Worm (Caenorhabditis elegans) whole organism, L3 larva: ENCODE measurements around the gene C33H5.2.

Experiments
- R02D3.7 ChIP-seq: fragments of 150-350 bp; optimal IDR thresholded peaks from 2 replicates; lab custom pipeline; 2014; ENCODE audit warnings: missing biosample characterization, missing genetic modification characterization
- aly-2 ChIP-seq: fragments of 150-350 bp; optimal IDR thresholded peaks from 2 replicates; lab custom pipeline; 2014; ENCODE audit warnings: missing biosample characterization, missing genetic modification characterization
- ama-1 ChIP-seq: fragments of 150-350 bp; optimal IDR thresholded peaks from 2 replicates; lab custom pipeline; 2018
- ceh-16 ChIP-seq: sonication (generic microtip); optimal IDR thresholded peaks from 2 replicates; lab custom pipeline; 2017; ENCODE audit warnings: missing biosample characterization, missing genetic modification characterization
- ceh-28 ChIP-seq: fragments of 150-350 bp; optimal IDR thresholded peaks from 2 replicates; lab custom pipeline; 2014; ENCODE audit warnings: missing biosample characterization, missing genetic modification reagents, missing genetic modification characterization
- ceh-82 ChIP-seq: fragments of 150-350 bp; optimal IDR thresholded peaks from 2 replicates; lab custom pipeline; 2014; ENCODE audit warnings: missing biosample characterization, missing genetic modification characterization
- ceh-9 ChIP-seq: sonication (generic microtip); optimal IDR thresholded peaks from 2 replicates; lab custom pipeline; 2018; ENCODE audit warnings: missing biosample characterization, missing genetic modification characterization
- daf-12 ChIP-seq: fragments of 150-350 bp; optimal IDR thresholded peaks from 2 replicates; lab custom pipeline; 2014; ENCODE audit warnings: missing biosample characterization, missing genetic modification reagents, missing genetic modification characterization
- egl-27 ChIP-seq: sonication (generic microtip); optimal IDR thresholded peaks from 4 replicates; lab custom pipeline; 2017; ENCODE audit warnings: missing biosample characterization, missing genetic modification reagents, missing genetic modification characterization
- egl-5 ChIP-seq: fragments of 150-350 bp; optimal IDR thresholded peaks from 2 replicates; lab custom pipeline; 2017; ENCODE audit warnings: missing biosample characterization, missing genetic modification reagents, missing genetic modification characterization, inconsistent platforms
- elt-1 ChIP-seq: fragments of 150-350 bp; optimal IDR thresholded peaks from 2 replicates; lab custom pipeline; 2014; ENCODE audit warnings: missing biosample characterization, missing genetic modification characterization
- elt-3 ChIP-seq, 3 experiments: fragments of 150-350 bp in 1 of 3; sonication (generic microtip) in 2 of 3; optimal IDR thresholded peaks; 2 replicates in 2 of 3; 4 replicates in 1 of 3; lab custom pipeline; 2014 to 2017; ENCODE audit warnings: missing biosample characterization in 3 of 3, missing genetic modification characterization in 3 of 3
- eor-1 ChIP-seq, 2 experiments: fragments of 150-350 bp; optimal IDR thresholded peaks; 2 replicates each; lab custom pipeline; 2014 to 2018; ENCODE audit warnings: missing biosample characterization in 2 of 2, missing genetic modification characterization in 2 of 2
- fos-1 ChIP-seq: fragments of 150-350 bp; optimal IDR thresholded peaks from 2 replicates; lab custom pipeline; 2014; ENCODE audit warnings: missing biosample characterization, missing genetic modification characterization
- hmg-11 ChIP-seq: sonication (generic microtip); optimal IDR thresholded peaks from 2 replicates; lab custom pipeline; 2016; ENCODE audit warnings: missing genetic modification characterization, missing compliant biosample characterization
- jun-1 ChIP-seq: fragments of 150-350 bp; optimal IDR thresholded peaks from 2 replicates; lab custom pipeline; 2014; ENCODE audit warnings: missing biosample characterization, missing genetic modification reagents, missing genetic modification characterization
- lin-15B ChIP-seq: fragments of 150-350 bp; optimal IDR thresholded peaks from 2 replicates; lab custom pipeline; 2014; ENCODE audit warnings: missing biosample characterization, missing genetic modification characterization
- lin-39 ChIP-seq: fragments of 150-350 bp; optimal IDR thresholded peaks from 2 replicates; lab custom pipeline; 2018; ENCODE audit warnings: missing biosample characterization, missing genetic modification reagents, missing genetic modification characterization
- mdl-1 ChIP-seq: fragments of 150-350 bp; optimal IDR thresholded peaks from 2 replicates; lab custom pipeline; 2014; ENCODE audit warnings: missing biosample characterization, missing genetic modification characterization
- mml-1 ChIP-seq: fragments of 150-350 bp; sonication (generic microtip); optimal IDR thresholded peaks from 3 replicates; lab custom pipeline; 2014; ENCODE audit warnings: missing biosample characterization, missing genetic modification characterization
- nfya-1 ChIP-seq: sonication (generic microtip); optimal IDR thresholded peaks from 2 replicates; lab custom pipeline; 2017; ENCODE audit warnings: missing genetic modification characterization, mild to moderate bottlenecking, missing compliant biosample characterization, antibody characterized with exemption, moderate library complexity; ENCODE audit not compliant: insufficient read depth
- nhr-12 ChIP-seq: fragments of 150-350 bp; optimal IDR thresholded peaks from 2 replicates; lab custom pipeline; 2014; ENCODE audit warnings: missing biosample characterization, missing genetic modification characterization
- nhr-23 ChIP-seq: fragments of 150-350 bp; optimal IDR thresholded peaks from 2 replicates; lab custom pipeline; 2014; ENCODE audit warnings: missing biosample characterization, missing genetic modification reagents, missing genetic modification characterization
- nhr-237 ChIP-seq: fragments of 150-350 bp; optimal IDR thresholded peaks from 2 replicates; lab custom pipeline; 2014; ENCODE audit warnings: missing biosample characterization, missing genetic modification characterization
- nhr-28 ChIP-seq: fragments of 150-350 bp; optimal IDR thresholded peaks from 2 replicates; lab custom pipeline; 2014; ENCODE audit warnings: missing biosample characterization, missing genetic modification characterization
- nhr-43 ChIP-seq: sonication (generic microtip); optimal IDR thresholded peaks from 2 replicates; lab custom pipeline; 2016; ENCODE audit warnings: mild to moderate bottlenecking, missing genetic modification characterization, missing compliant biosample characterization; ENCODE audit not compliant: poor library complexity, severe bottlenecking
- nhr-67 ChIP-seq: fragments of 150-350 bp; optimal IDR thresholded peaks from 2 replicates; lab custom pipeline; 2014; ENCODE audit warnings: missing biosample characterization, missing genetic modification characterization
- nhr-76 ChIP-seq: fragments of 150-350 bp; sonication (generic microtip); optimal IDR thresholded peaks from 5 replicates; lab custom pipeline; 2014; ENCODE audit warnings: missing biosample characterization, missing genetic modification characterization
- nhr-77 ChIP-seq: fragments of 150-350 bp; optimal IDR thresholded peaks from 2 replicates; lab custom pipeline; 2014; ENCODE audit warnings: missing biosample characterization, missing genetic modification characterization
- pha-4 ChIP-seq: fragments of 150-350 bp; optimal IDR thresholded peaks from 2 replicates; lab custom pipeline; 2014; ENCODE audit warnings: missing biosample characterization, missing genetic modification reagents, missing genetic modification characterization
- pqm-1 ChIP-seq: fragments of 150-350 bp; optimal IDR thresholded peaks from 2 replicates; lab custom pipeline; 2017; ENCODE audit warnings: missing biosample characterization, missing genetic modification characterization, inconsistent platforms
- sea-2 ChIP-seq: fragments of 150-350 bp; sonication (generic microtip); optimal IDR thresholded peaks from 4 replicates; lab custom pipeline; 2014; ENCODE audit warnings: missing biosample characterization, missing genetic modification reagents, missing genetic modification characterization
- skn-1 ChIP-seq: fragments of 150-350 bp; optimal IDR thresholded peaks from 2 replicates; lab custom pipeline; 2014; ENCODE audit warnings: missing biosample characterization, missing genetic modification characterization
- snpc-4 ChIP-seq: fragments of 150-350 bp; optimal IDR thresholded peaks from 2 replicates; lab custom pipeline; 2014; ENCODE audit warnings: missing biosample characterization, missing genetic modification characterization
- tbx-2 ChIP-seq: sonication (generic microtip); optimal IDR thresholded peaks from 2 replicates; lab custom pipeline; 2016; ENCODE audit warnings: mild to moderate bottlenecking, missing genetic modification characterization, missing compliant biosample characterization
- unc-39 ChIP-seq: sonication (generic microtip); optimal IDR thresholded peaks from 4 replicates; lab custom pipeline; 2017; ENCODE audit warnings: missing biosample characterization, missing genetic modification characterization
- unc-62 ChIP-seq: fragments of 150-350 bp; sonication (generic microtip); optimal IDR thresholded peaks from 4 replicates; lab custom pipeline; 2014; ENCODE audit warnings: missing biosample characterization, missing genetic modification reagents, missing genetic modification characterization
- zag-1 ChIP-seq: fragments of 150-350 bp; optimal IDR thresholded peaks from 2 replicates; lab custom pipeline; 2014; ENCODE audit warnings: missing biosample characterization, missing genetic modification characterization
- ztf-11 ChIP-seq: fragments of 150-350 bp; optimal IDR thresholded peaks from 2 replicates; lab custom pipeline; 2014; ENCODE audit warnings: missing biosample characterization, missing genetic modification characterization
- ztf-4 ChIP-seq: fragments of 150-350 bp; optimal IDR thresholded peaks from 2 replicates; lab custom pipeline; 2014; ENCODE audit warnings: missing biosample characterization, missing genetic modification characterization

The C33H5.2 gene

DNA sequence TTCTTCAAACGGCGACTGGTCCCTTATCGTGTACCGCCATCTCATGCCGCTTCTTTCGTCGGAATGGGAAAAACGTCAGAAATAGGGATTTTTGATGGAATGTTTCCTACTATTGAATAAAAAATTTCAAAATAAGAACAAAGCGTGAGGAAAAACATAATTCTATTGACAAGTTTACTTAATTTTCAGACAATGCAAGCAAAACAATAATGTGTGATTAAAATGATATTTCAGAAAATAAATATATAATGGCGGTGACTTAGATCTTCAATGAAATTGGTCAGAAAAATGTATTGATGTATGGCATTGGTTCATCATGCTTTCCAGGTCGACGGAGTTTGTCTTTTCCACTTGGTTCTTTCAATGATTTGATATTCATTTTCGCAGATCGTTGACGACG is 10.1 kb upstream of the C33H5.2 start, which contains the start of gene ntp-1:
TSS of gene ntp-1 (minus strand) at position 101 of the 400 bp plus-strand sequence.
- TF ChIP-seq fos-1 (tag; lab: Kevin White, UChicago) (no peak), daf-12 (tag; lab: Kevin White, UChicago) (no peak), nhr-76 (no peak), elt-3 (tag; optimal IDR thresholded peaks at IDR 0.05; lab: Kevin White, UChicago) (no peak), sea-2 (GFP tag; lab: Kevin White, UChicago) (no peak), tbx-2 (no peak), eor-1 (tag; optimal IDR thresholded peaks at IDR 0.05; lab: Kevin White, UChicago) (no peak), nhr-77 (no peak), aly-2 (tag; lab: Kevin White, UChicago) (no peak), snpc-4 (no peak), lin-15B (tag; lab: Kevin White, UChicago) (no peak), pha-4 (tag; lab: Kevin White, UChicago) (no peak), ceh-28 (tag; lab: Kevin White, UChicago) (no peak), hmg-11 (tag; lab: Kevin White, UChicago) (no peak), R02D3.7 (tag; lab: Kevin White, UChicago) (no peak), pqm-1 (no peak), lin-39 (tag; lab: Kevin White, UChicago) (no peak), nfya-1 (no peak), egl-27 (no peak)

DNA sequence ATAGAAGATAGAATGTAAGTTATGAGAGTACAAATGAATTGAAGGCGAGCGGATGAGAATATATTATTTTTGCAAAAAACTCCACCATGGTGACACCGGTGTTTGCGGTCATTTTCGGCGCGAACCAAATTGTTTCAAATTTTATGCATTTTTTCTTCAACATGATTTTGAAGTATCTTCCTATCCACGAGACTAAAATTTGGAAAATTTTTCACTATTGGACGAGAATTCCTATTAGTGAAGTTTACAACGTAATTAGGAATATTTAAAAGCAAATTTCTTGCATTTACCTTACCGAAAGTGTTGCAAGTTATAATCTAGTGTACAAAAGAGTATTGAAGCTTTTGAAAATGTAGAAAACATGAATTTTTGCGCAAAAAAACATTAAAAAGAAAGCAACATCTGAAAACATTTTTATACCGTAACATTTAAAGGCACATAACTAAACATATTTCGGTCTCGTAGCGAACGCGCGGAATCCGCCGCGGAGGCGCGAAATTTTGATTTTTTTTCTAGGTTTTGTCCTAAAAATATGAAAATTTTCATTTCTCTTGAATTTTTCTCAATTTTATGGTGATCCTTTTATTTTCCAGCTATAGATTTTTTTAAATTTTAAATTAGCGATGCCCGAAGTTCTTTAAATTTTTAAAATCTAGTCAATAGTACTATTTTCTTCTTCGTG is 8.3 kb upstream of the C33H5.2 start, which contains the start of gene sgo-1:
TSS of gene sgo-1 (minus strand) at position 51 of the 682 bp plus-strand sequence.
- TF ChIP-seq ceh-9 (tag; lab: Kevin White, UChicago) = no peak
- TF ChIP-seq ztf-4 (tag; lab: Kevin White, UChicago) = no peak
- TF ChIP-seq egl-5 (tag; lab: Kevin White, UChicago) = no peak
- TF ChIP-seq fos-1 (tag; lab: Kevin White, UChicago) = no peak
- TF ChIP-seq zag-1 (tag; lab: Kevin White, UChicago) = no peak
- no peak for TF ChIP-seq ceh-16 (tag; lab: Kevin White, UChicago)
- no peak for TF ChIP-seq egl-27
- no peak for TF ChIP-seq nhr-43
- no peak for TF ChIP-seq ztf-11 (tag; lab: Kevin White, UChicago)

DNA sequence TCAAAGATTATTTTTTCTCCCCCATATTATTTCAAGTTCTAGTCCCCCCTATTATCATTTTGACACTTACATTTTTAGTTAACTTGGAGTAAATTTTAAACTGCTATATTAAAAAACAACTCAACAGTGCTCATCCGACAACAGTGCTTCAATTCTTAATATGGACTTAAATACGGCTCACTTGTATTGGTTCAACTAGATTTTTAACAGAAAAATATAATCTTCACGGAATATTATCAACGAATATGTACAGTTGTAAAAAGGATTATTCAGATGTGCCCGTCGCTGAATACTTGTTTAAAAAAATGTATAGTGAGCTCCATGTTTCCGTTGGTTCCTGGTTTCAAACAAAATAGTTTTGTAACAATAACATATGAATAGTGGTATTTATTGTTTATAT is 4.5 kb upstream of the C33H5.2 start:
- TF ChIP-seq tbx-2 (no peak), ztf-11 (tag; lab: Kevin White, UChicago) (no peak), jun-1 (tag; lab: Kevin White, UChicago) (no peak), ceh-9 (tag; lab: Kevin White, UChicago) (no peak), nhr-28 (tag; lab: Kevin White, UChicago) (no peak), nhr-77 (no peak), nhr-76 (no peak), ceh-82 (tag; lab: Kevin White, UChicago) (no peak), unc-39 (tag; lab: Kevin White, UChicago) (no peak), ama-1 (no peak), lin-39 (tag; lab: Kevin White, UChicago) (no peak), elt-1 (tag; lab: Kevin White, UChicago) (no peak), nhr-67 (no peak), unc-62 (GFP tag; lab: Kevin White, UChicago) (no peak), mml-1 (tag; lab: Kevin White, UChicago) (no peak)

DNA sequence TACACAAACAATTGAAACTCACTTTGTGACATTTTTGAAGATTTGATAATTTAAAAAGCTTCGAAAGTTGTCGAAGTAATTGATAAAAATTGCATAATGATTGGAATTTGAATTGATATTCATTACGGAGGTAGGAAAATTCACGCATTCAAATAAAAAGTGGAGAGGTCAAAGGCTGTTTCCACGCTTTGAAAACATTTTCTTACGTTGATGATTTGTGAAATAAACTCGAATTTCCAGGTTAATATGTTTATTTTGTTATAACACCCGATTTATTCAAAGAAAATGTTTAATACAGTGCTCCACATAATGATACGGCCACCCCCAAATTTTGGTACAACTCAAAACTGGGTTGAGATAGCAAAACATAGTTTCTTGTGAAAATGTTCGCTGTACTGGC is 1.6 kb upstream of the C33H5.2 start, which contains the start of gene C33H5.16:
TSS of gene C33H5.16 (minus strand) at position 101 of the 400 bp plus-strand sequence.
- no peak for TF ChIP-seq ztf-11 (tag; lab: Kevin White, UChicago)
- no peak for TF ChIP-seq elt-3 (tag; optimal IDR thresholded peaks at IDR 0.05; lab: Kevin White, UChicago)
- TF ChIP-seq nhr-28 (tag; lab: Kevin White, UChicago) = no peak
- no peak for TF ChIP-seq jun-1 (tag; lab: Kevin White, UChicago)
- TF ChIP-seq nhr-12 (tag; lab: Kevin White, UChicago) = no peak
- TF ChIP-seq eor-1 (tag; optimal IDR thresholded peaks at IDR 0.05; lab: Kevin White, UChicago) = no peak
- no peak for TF ChIP-seq nfya-1
- no peak for TF ChIP-seq mdl-1
- no peak for TF ChIP-seq ztf-4 (tag; lab: Kevin White, UChicago)
- TF ChIP-seq skn-1 (tag; lab: Kevin White, UChicago) = no peak
- no peak for TF ChIP-seq nhr-23 (tag; lab: Kevin White, UChicago)
- no peak for TF ChIP-seq unc-39 (tag; lab: Kevin White, UChicago)
- TF ChIP-seq nhr-237 (tag; lab: Kevin White, UChicago) = no peak
- no peak for TF ChIP-seq pha-4 (tag; lab: Kevin White, UChicago)
- TF ChIP-seq mml-1 (tag; lab: Kevin White, UChicago) = no peak
- TF ChIP-seq nhr-67 = no peak
- TF ChIP-seq lin-15B (tag; lab: Kevin White, UChicago) = no peak
- TF ChIP-seq ceh-82 (tag; lab: Kevin White, UChicago) = no peak
- TF ChIP-seq, all 47 proteins: peak for 0
